Worm (Caenorhabditis elegans) whole organism, L3 larva: Measurements from ENCODE around the gene zig-6.

Experiments
- R02D3.7 ChIP-seq: fragments of 150-350 bp; optimal IDR thresholded peaks from 2 replicates; lab custom pipeline; 2014; ENCODE audit warnings: missing biosample characterization, missing genetic modification characterization
- ZK546.5 ChIP-seq: sonication (generic microtip); optimal IDR thresholded peaks from 2 replicates; lab custom pipeline; 2017; ENCODE audit warnings: missing biosample characterization, missing genetic modification characterization
- aly-2 ChIP-seq: fragments of 150-350 bp; optimal IDR thresholded peaks from 2 replicates; lab custom pipeline; 2014; ENCODE audit warnings: missing biosample characterization, missing genetic modification characterization
- ceh-9 ChIP-seq: sonication (generic microtip); optimal IDR thresholded peaks from 2 replicates; lab custom pipeline; 2018; ENCODE audit warnings: missing biosample characterization, missing genetic modification characterization
- daf-12 ChIP-seq: fragments of 150-350 bp; optimal IDR thresholded peaks from 2 replicates; lab custom pipeline; 2014; ENCODE audit warnings: missing biosample characterization, missing genetic modification reagents, missing genetic modification characterization
- egl-27 ChIP-seq: sonication (generic microtip); optimal IDR thresholded peaks from 4 replicates; lab custom pipeline; 2017; ENCODE audit warnings: missing biosample characterization, missing genetic modification reagents, missing genetic modification characterization
- egl-5 ChIP-seq: fragments of 150-350 bp; optimal IDR thresholded peaks from 2 replicates; lab custom pipeline; 2017; ENCODE audit warnings: missing biosample characterization, missing genetic modification reagents, missing genetic modification characterization, inconsistent platforms
- elt-2 ChIP-seq: sonication (generic microtip); optimal IDR thresholded peaks from 2 replicates; lab custom pipeline; 2016; ENCODE audit warnings: missing genetic modification reagents, mild to moderate bottlenecking, missing genetic modification characterization, missing compliant biosample characterization
- elt-3 ChIP-seq, 3 experiments: fragments of 150-350 bp in 1 of 3; sonication (generic microtip) in 2 of 3; optimal IDR thresholded peaks; 2 replicates in 2 of 3; 4 replicates in 1 of 3; lab custom pipeline; 2014 to 2017; ENCODE audit warnings: missing biosample characterization in 3 of 3, missing genetic modification characterization in 3 of 3
- fkh-10 ChIP-seq: sonication (generic microtip); optimal IDR thresholded peaks from 2 replicates; lab custom pipeline; 2017; ENCODE audit warnings: missing biosample characterization, missing genetic modification reagents, missing genetic modification characterization
- fkh-2 ChIP-seq: fragments of 150-350 bp; optimal IDR thresholded peaks from 2 replicates; lab custom pipeline; 2014; ENCODE audit warnings: missing biosample characterization, missing genetic modification reagents, missing genetic modification characterization
- fos-1 ChIP-seq: fragments of 150-350 bp; optimal IDR thresholded peaks from 2 replicates; lab custom pipeline; 2014; ENCODE audit warnings: missing biosample characterization, missing genetic modification characterization
- hmg-11 ChIP-seq: sonication (generic microtip); optimal IDR thresholded peaks from 2 replicates; lab custom pipeline; 2016; ENCODE audit warnings: missing genetic modification characterization, missing compliant biosample characterization
- jun-1 ChIP-seq: fragments of 150-350 bp; optimal IDR thresholded peaks from 2 replicates; lab custom pipeline; 2014; ENCODE audit warnings: missing biosample characterization, missing genetic modification reagents, missing genetic modification characterization
- lin-15B ChIP-seq: fragments of 150-350 bp; optimal IDR thresholded peaks from 2 replicates; lab custom pipeline; 2014; ENCODE audit warnings: missing biosample characterization, missing genetic modification characterization
- mdl-1 ChIP-seq: fragments of 150-350 bp; optimal IDR thresholded peaks from 2 replicates; lab custom pipeline; 2014; ENCODE audit warnings: missing biosample characterization, missing genetic modification characterization
- mml-1 ChIP-seq: fragments of 150-350 bp; sonication (generic microtip); optimal IDR thresholded peaks from 3 replicates; lab custom pipeline; 2014; ENCODE audit warnings: missing biosample characterization, missing genetic modification characterization
- nhr-11 ChIP-seq: fragments of 150-350 bp; optimal IDR thresholded peaks from 2 replicates; lab custom pipeline; 2014; ENCODE audit warnings: missing biosample characterization, missing genetic modification characterization
- nhr-43 ChIP-seq: sonication (generic microtip); optimal IDR thresholded peaks from 2 replicates; lab custom pipeline; 2016; ENCODE audit warnings: mild to moderate bottlenecking, missing genetic modification characterization, missing compliant biosample characterization; ENCODE audit not compliant: poor library complexity, severe bottlenecking
- nhr-76 ChIP-seq: fragments of 150-350 bp; sonication (generic microtip); optimal IDR thresholded peaks from 5 replicates; lab custom pipeline; 2014; ENCODE audit warnings: missing biosample characterization, missing genetic modification characterization
- nhr-77 ChIP-seq: fragments of 150-350 bp; optimal IDR thresholded peaks from 2 replicates; lab custom pipeline; 2014; ENCODE audit warnings: missing biosample characterization, missing genetic modification characterization
- pha-4 ChIP-seq: fragments of 150-350 bp; optimal IDR thresholded peaks from 2 replicates; lab custom pipeline; 2014; ENCODE audit warnings: missing biosample characterization, missing genetic modification reagents, missing genetic modification characterization
- pqm-1 ChIP-seq: fragments of 150-350 bp; optimal IDR thresholded peaks from 2 replicates; lab custom pipeline; 2017; ENCODE audit warnings: missing biosample characterization, missing genetic modification characterization, inconsistent platforms
- sea-2 ChIP-seq: fragments of 150-350 bp; sonication (generic microtip); optimal IDR thresholded peaks from 4 replicates; lab custom pipeline; 2014; ENCODE audit warnings: missing biosample characterization, missing genetic modification reagents, missing genetic modification characterization
- snpc-4 ChIP-seq: fragments of 150-350 bp; optimal IDR thresholded peaks from 2 replicates; lab custom pipeline; 2014; ENCODE audit warnings: missing biosample characterization, missing genetic modification characterization
- tbx-2 ChIP-seq: sonication (generic microtip); optimal IDR thresholded peaks from 2 replicates; lab custom pipeline; 2016; ENCODE audit warnings: mild to moderate bottlenecking, missing genetic modification characterization, missing compliant biosample characterization
- unc-39 ChIP-seq: sonication (generic microtip); optimal IDR thresholded peaks from 4 replicates; lab custom pipeline; 2017; ENCODE audit warnings: missing biosample characterization, missing genetic modification characterization
- unc-62 ChIP-seq: fragments of 150-350 bp; sonication (generic microtip); optimal IDR thresholded peaks from 4 replicates; lab custom pipeline; 2014; ENCODE audit warnings: missing biosample characterization, missing genetic modification reagents, missing genetic modification characterization
- zag-1 ChIP-seq: fragments of 150-350 bp; optimal IDR thresholded peaks from 2 replicates; lab custom pipeline; 2014; ENCODE audit warnings: missing biosample characterization, missing genetic modification characterization
- ztf-11 ChIP-seq: fragments of 150-350 bp; optimal IDR thresholded peaks from 2 replicates; lab custom pipeline; 2014; ENCODE audit warnings: missing biosample characterization, missing genetic modification characterization
- ztf-4 ChIP-seq: fragments of 150-350 bp; optimal IDR thresholded peaks from 2 replicates; lab custom pipeline; 2014; ENCODE audit warnings: missing biosample characterization, missing genetic modification characterization

zig-6 gene

DNA sequence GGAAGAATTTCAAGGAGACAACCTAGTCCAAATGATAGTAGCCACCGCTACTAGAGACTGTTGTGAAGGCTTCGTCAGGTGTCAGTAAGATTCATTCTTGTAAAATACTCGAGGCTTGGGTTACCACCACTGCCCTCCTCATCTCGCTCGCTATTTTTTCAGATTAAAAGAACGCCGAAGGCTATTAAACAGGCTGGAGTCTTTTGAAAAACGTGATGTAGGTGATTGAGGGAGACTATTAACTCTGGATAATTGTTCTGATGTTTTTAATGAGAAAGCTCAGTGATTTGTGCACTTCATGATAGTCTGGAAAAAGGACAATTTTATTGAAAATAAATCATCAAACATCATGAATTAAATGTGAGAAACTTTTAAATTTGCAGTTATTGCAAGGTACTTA, at the start of gene zig-6:
Gene zig-6 (minus strand): TSS at position 101 of the 400 bp plus-strand sequence.
- TF ChIP-seq egl-5 (tag; lab: Kevin White, UChicago) (peak; percentile 75), nhr-76 (tag; lab: Kevin White, UChicago) (no peak)

DNA sequence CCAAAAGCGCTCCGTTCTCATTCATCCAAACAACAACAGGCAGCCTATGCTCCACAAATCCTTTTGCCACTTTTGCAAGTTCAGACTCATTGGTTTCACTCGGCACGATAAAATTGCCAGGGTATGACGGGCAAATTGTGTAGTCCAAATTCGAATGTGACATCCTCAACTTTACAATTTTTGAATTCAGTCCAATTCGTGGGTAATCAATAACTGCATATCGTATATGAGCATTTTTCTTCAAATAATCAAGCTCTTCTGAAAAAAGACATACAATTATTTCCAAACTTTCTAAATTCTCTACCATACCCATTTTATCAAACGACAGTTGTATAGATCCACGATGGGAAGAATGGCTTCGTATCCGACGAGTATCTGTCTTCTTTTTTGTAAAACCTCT, 49.4 kb upstream of the zig-6 start:
- TF ChIP-seq lin-15B (tag; lab: Kevin White, UChicago), result no peak
- no peak for TF ChIP-seq nhr-76 (tag; lab: Kevin White, UChicago)
- TF ChIP-seq, all 47 proteins: peak for 0

DNA sequence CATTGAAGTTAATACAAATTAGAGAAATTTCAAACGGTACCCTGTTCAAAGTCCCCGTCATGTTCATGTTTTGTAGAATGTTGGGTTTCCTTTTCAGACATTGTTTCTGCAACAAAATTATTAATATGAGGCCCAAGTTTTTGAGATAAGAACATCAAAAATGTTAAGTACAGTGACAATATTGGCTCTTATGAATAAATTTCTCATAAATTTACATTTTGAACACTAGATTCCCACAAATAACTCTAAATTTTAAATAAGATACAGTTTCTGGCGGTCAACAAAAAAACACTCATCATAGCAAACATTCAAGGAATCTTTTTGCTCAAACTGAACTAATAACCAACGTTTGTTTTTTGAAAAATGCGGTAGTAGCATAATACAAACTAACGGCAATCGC, 37.4 kb upstream of the zig-6 start, which contains the start of gene H28G03.3:
Gene H28G03.3 (minus strand): TSS at position 101 of the 400 bp plus-strand sequence.
- no peak for TF ChIP-seq ZK546.5
- no peak for TF ChIP-seq aly-2
- no peak for TF ChIP-seq lin-15B (tag; lab: Kevin White, UChicago)
- no peak for TF ChIP-seq elt-2 (tag; lab: Kevin White, UChicago)
- TF ChIP-seq nhr-43 (tag; lab: Kevin White, UChicago), result no peak
- TF ChIP-seq ceh-9 (tag; lab: Kevin White, UChicago), result no peak
- TF ChIP-seq snpc-4, result no peak
- no peak for TF ChIP-seq unc-39 (tag; lab: Kevin White, UChicago)
- no peak for TF ChIP-seq tbx-2 (tag; lab: Kevin White, UChicago)
- no peak for TF ChIP-seq hmg-11
- TF ChIP-seq R02D3.7, result no peak
- no peak for TF ChIP-seq ztf-11
- TF ChIP-seq elt-3 (tag; optimal IDR thresholded peaks at IDR 0.05; lab: Kevin White, UChicago), result no peak
- TF ChIP-seq fkh-10 (GFP tag; lab: Kevin White, UChicago), result no peak
- no peak for TF ChIP-seq egl-27
- no peak for TF ChIP-seq pha-4 (tag; lab: Kevin White, UChicago)

DNA sequence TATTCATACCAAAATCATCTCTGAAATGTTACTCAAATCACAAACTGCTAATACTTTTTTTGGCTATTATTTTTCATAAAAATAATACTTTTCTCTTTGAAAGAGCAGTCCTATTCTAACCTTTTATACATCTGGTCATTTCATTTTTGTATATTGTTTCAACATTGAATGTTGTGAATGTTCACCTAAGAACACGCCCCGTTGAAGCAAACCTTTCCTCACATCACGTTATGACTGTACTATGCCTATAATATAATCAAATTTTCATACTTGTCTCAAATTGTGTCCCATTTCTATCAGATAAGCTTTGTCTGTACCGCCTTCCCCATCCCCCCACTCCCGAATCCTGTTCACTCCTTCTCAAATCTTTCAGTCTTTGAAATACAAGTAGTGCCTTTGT, 29.4 kb upstream of the zig-6 start:
- TF ChIP-seq elt-2 (tag; lab: Kevin White, UChicago), result peak; percentile 3
- TF ChIP-seq pqm-1 (tag; lab: Kevin White, UChicago), result no peak

DNA sequence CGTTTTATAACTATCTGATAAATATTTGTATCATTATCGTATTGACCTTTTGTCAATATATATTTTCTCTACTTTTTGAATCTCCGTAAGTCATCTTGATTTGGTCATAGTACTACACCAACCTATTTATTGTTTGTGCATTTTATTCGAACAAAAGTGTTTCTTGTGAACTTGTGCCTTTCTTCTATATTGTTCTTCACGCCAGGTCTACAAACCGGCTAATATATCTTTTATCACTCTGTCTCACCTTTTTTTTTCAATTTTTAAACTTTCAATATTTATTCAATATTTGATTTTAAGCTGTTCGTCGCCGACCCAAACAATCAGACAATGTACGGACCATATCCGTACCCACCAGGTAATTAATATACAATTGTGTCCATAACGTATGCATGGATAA, 27.2 kb upstream of the zig-6 start, which contains the start of gene hrpa-2:
Gene hrpa-2 (plus strand): TSS at position 301 of the 400 bp plus-strand sequence.
- TF ChIP-seq fkh-2, result no peak
- no peak for TF ChIP-seq sea-2 (GFP tag; lab: Kevin White, UChicago)
- no peak for TF ChIP-seq unc-62 (GFP tag; lab: Kevin White, UChicago)
- no peak for TF ChIP-seq R02D3.7
- no peak for TF ChIP-seq mml-1 (tag; lab: Kevin White, UChicago)
- TF ChIP-seq lin-15B (tag; lab: Kevin White, UChicago), result no peak
- TF ChIP-seq egl-27, result no peak
- no peak for TF ChIP-seq ZK546.5
- no peak for TF ChIP-seq jun-1 (tag; lab: Kevin White, UChicago)
- TF ChIP-seq fos-1, result no peak
- TF ChIP-seq ztf-11, result no peak
- TF ChIP-seq elt-2 (tag; lab: Kevin White, UChicago), result no peak
- no peak for TF ChIP-seq nhr-11

DNA sequence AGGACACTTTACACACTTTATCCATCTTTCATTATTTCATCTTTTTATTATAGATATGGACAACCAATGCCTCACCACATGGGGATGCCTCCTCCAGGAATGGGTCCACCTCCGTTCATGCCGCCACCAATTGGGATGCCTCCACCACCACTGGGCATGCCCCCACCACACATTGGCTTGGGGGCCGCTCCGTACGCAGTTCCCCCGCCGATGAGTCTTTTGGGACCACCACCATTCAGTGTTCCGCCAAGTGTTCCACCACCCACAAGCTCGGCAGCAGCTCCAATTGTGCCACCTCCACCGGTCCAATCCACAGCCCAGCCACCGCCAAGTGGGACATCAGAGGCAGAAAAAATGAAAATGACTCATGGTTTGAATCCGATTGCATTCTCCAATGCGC, 25.9 kb upstream of the zig-6 start:
- TF ChIP-seq ceh-9 (tag; lab: Kevin White, UChicago) (no peak), tbx-2 (tag; lab: Kevin White, UChicago) (no peak), fkh-10 (GFP tag; lab: Kevin White, UChicago) (no peak), pqm-1 (tag; lab: Kevin White, UChicago) (no peak), nhr-76 (tag; lab: Kevin White, UChicago) (no peak), fos-1 (no peak), mdl-1 (tag; lab: Kevin White, UChicago) (no peak), ztf-4 (tag; lab: Kevin White, UChicago) (no peak), nhr-77 (tag; lab: Kevin White, UChicago) (no peak), ZK546.5 (no peak), elt-3 (tag; optimal IDR thresholded peaks at IDR 0.05; lab: Kevin White, UChicago) (no peak), daf-12 (tag; lab: Kevin White, UChicago) (no peak), zag-1 (tag; lab: Kevin White, UChicago) (no peak), hmg-11 (no peak)
